Fruit fly (Drosophila melanogaster) Kc167 (cell line): Measurements from ENCODE around the gene EloA.

Experiments
- Myc ChIP-seq: fragments of >200 bp; optimal IDR thresholded peaks from 2 replicates; lab custom pipeline; 2017; ENCODE audit warnings: missing external identifiers
- Sin3A ChIP-seq: fragments of >200 bp; optimal IDR thresholded peaks from 2 replicates; lab custom pipeline; 2018; ENCODE audit warnings: missing external identifiers
- h ChIP-seq: fragments of >200 bp; optimal IDR thresholded peaks from 3 replicates; lab custom pipeline; 2018; ENCODE audit warnings: missing external identifiers
- insv ChIP-seq: fragments of >200 bp; optimal IDR thresholded peaks from 3 replicates; lab custom pipeline; 2018; ENCODE audit warnings: missing external identifiers
- psq ChIP-seq: fragments of >200 bp; optimal IDR thresholded peaks from 2 replicates; lab custom pipeline; 2017; ENCODE audit warnings: missing external identifiers
- ttk ChIP-seq: sonication (Bioruptor generic); optimal IDR thresholded peaks from 2 replicates; lab custom pipeline; 2017; ENCODE audit warnings: missing external identifiers

The EloA gene

dm6 chr3R:23260569-23260968, 9.2 kb downstream of the EloA start:
- no peak for TF ChIP-seq Myc (lab: Kevin White, UChicago)
- TF ChIP-seq ttk (lab: Kevin White, UChicago): no peak
- no peak for TF ChIP-seq insv (lab: Kevin White, UChicago)
- TF ChIP-seq psq: no peak
- no peak for TF ChIP-seq Sin3A (lab: Kevin White, UChicago)
- TF ChIP-seq h (lab: Kevin White, UChicago): no peak

- TF ChIP-seq Sin3A (lab: Kevin White, UChicago): no peak
- no peak for TF ChIP-seq psq
- no peak for TF ChIP-seq Myc (lab: Kevin White, UChicago)
- TF ChIP-seq h (lab: Kevin White, UChicago): no peak
- no peak for TF ChIP-seq ttk (lab: Kevin White, UChicago)
- no peak for TF ChIP-seq insv (lab: Kevin White, UChicago)
These were observed 27.5 kb downstream of the EloA start for dm6 chr3R:23278704-23279379.

dm6 chr3R:23279834-23280233, 28.5 kb downstream of the EloA start:
- TF ChIP-seq psq (no peak), Sin3A (lab: Kevin White, UChicago) (no peak), Myc (lab: Kevin White, UChicago) (no peak), h (lab: Kevin White, UChicago) (no peak), insv (lab: Kevin White, UChicago) (no peak), ttk (lab: Kevin White, UChicago) (no peak)

dm6 chr3R:23280806-23281257, 29.5 kb downstream of the EloA start, which contains the start of the genes orb and Cdc16:
Gene orb (minus strand): TSS chr3R:23280856.
Gene Cdc16 (plus strand): TSS chr3R:23281201.
- no peak for TF ChIP-seq h (lab: Kevin White, UChicago)

dm6 chr3R:23283702-23284101, 32.3 kb downstream of the EloA start, which contains the start of gene CG6763:
Gene CG6763 (plus strand): TSS chr3R:23284002.
- TF ChIP-seq Myc (lab: Kevin White, UChicago) (no peak), insv (lab: Kevin White, UChicago) (no peak), psq (no peak), ttk (lab: Kevin White, UChicago) (no peak), h (lab: Kevin White, UChicago) (no peak), Sin3A (lab: Kevin White, UChicago) (no peak)

- TF ChIP-seq psq: no peak
- no peak for TF ChIP-seq ttk (lab: Kevin White, UChicago)
- no peak for TF ChIP-seq Sin3A (lab: Kevin White, UChicago)
- TF ChIP-seq insv (lab: Kevin White, UChicago): no peak
- no peak for TF ChIP-seq Myc (lab: Kevin White, UChicago)
- TF ChIP-seq h (lab: Kevin White, UChicago): no peak
These were observed 32.9 kb downstream of the EloA start for dm6 chr3R:23284256-23284655.

- TF ChIP-seq insv (lab: Kevin White, UChicago) (no peak), h (lab: Kevin White, UChicago) (no peak), Myc (lab: Kevin White, UChicago) (no peak), ttk (lab: Kevin White, UChicago) (no peak), psq (no peak), Sin3A (lab: Kevin White, UChicago) (no peak)
These were observed 36.6 kb downstream of the EloA start, which contains the start of gene wam for dm6 chr3R:23287951-23288350. Gene wam (minus strand): TSS chr3R:23288051.

dm6 chr3R:23290089-23290488, 38.7 kb downstream of the EloA start, which contains the start of gene bb8:
Gene bb8 (minus strand): TSS chr3R:23290189.
- TF ChIP-seq Myc (lab: Kevin White, UChicago) (no peak), insv (lab: Kevin White, UChicago) (no peak), ttk (lab: Kevin White, UChicago) (no peak), psq (no peak), Sin3A (lab: Kevin White, UChicago) (no peak), h (lab: Kevin White, UChicago) (no peak)

dm6 chr3R:23292267-23292666, 40.9 kb downstream of the EloA start:
- TF ChIP-seq ttk (lab: Kevin White, UChicago): no peak
- no peak for TF ChIP-seq h (lab: Kevin White, UChicago)
- no peak for TF ChIP-seq Sin3A (lab: Kevin White, UChicago)
- no peak for TF ChIP-seq insv (lab: Kevin White, UChicago)
- TF ChIP-seq psq: no peak
- TF ChIP-seq Myc (lab: Kevin White, UChicago): no peak

- TF ChIP-seq h (lab: Kevin White, UChicago) (no peak), Myc (lab: Kevin White, UChicago) (no peak), psq (no peak), insv (lab: Kevin White, UChicago) (no peak), Sin3A (lab: Kevin White, UChicago) (no peak), ttk (lab: Kevin White, UChicago) (no peak)
These were observed 41.9 kb downstream of the EloA start for dm6 chr3R:23293066-23293777.

- no peak for TF ChIP-seq psq
- no peak for TF ChIP-seq ttk (lab: Kevin White, UChicago)
- no peak for TF ChIP-seq Myc (lab: Kevin White, UChicago)
- TF ChIP-seq h (lab: Kevin White, UChicago): no peak
- TF ChIP-seq Sin3A (lab: Kevin White, UChicago): no peak
- no peak for TF ChIP-seq insv (lab: Kevin White, UChicago)
These were observed 44.0 kb downstream of the EloA start for dm6 chr3R:23295360-23295772.
